Worm (Caenorhabditis elegans) whole organism, young adult: ENCODE results near the gene cutl-15.

Source experiments
- F22D6.2 ChIP-seq: sonication (generic microtip); optimal IDR thresholded peaks from 2 replicates; lab custom pipeline; 2016; ENCODE audit warnings: mild to moderate bottlenecking, missing genetic modification characterization, missing compliant biosample characterization
- F23B12.7 ChIP-seq: sonication (generic microtip); optimal IDR thresholded peaks from 2 replicates; lab custom pipeline; 2017; ENCODE audit warnings: missing genetic modification characterization, mild to moderate bottlenecking, missing compliant biosample characterization, antibody characterized with exemption, moderate library complexity; ENCODE audit not compliant: insufficient read depth
- F49E8.2 ChIP-seq: sonication (generic microtip); optimal IDR thresholded peaks from 3 replicates; lab custom pipeline; 2017; ENCODE audit warnings: missing genetic modification characterization, mild to moderate bottlenecking, missing compliant biosample characterization, antibody characterized with exemption, moderate library complexity; ENCODE audit not compliant: insufficient read depth
- F52B5.7 ChIP-seq: sonication (generic microtip); optimal IDR thresholded peaks from 2 replicates; lab custom pipeline; 2016; ENCODE audit warnings: mild to moderate bottlenecking, missing genetic modification characterization, missing compliant biosample characterization
- F55B11.4 ChIP-seq: sonication (generic microtip); optimal IDR thresholded peaks from 2 replicates; lab custom pipeline; 2016; ENCODE audit warnings: missing compliant biosample characterization, missing genetic modification characterization, borderline replicate concordance; ENCODE audit not compliant: insufficient read depth
- F57A8.1 ChIP-seq: fragments of 200-800 bp; sonication (Bioruptor generic); optimal IDR thresholded peaks from 2 replicates; lab custom pipeline; 2018; ENCODE audit warnings: mild to moderate bottlenecking, missing genetic modification characterization, moderate library complexity, missing compliant biosample characterization
- F57C9.4 ChIP-seq: sonication (generic microtip); optimal IDR thresholded peaks from 2 replicates; lab custom pipeline; 2017; ENCODE audit warnings: mild to moderate bottlenecking, missing genetic modification characterization, missing compliant biosample characterization
- T26A5.8 ChIP-seq: sonication (generic microtip); optimal IDR thresholded peaks from 2 replicates; lab custom pipeline; 2016; ENCODE audit warnings: missing genetic modification characterization, missing compliant biosample characterization
- Y53F4B.3 ChIP-seq: fragments of 200-800 bp; sonication (Bioruptor generic); IDR thresholded peaks from 2 replicates; pipeline ENCODE4 v1.3.6; 2022; ENCODE audit warnings: missing genetic modification reagents, missing genetic modification characterization, missing compliant biosample characterization
- Y56A3A.18 ChIP-seq: fragments of 200-800 bp; sonication (Bioruptor generic); IDR thresholded peaks from 2 replicates; pipeline ENCODE4 v1.3.6; 2022; ENCODE audit warnings: missing genetic modification reagents, missing genetic modification characterization, missing compliant biosample characterization
- Y67H2A.10 ChIP-seq: fragments of 200-800 bp; sonication (Bioruptor generic); conservative IDR thresholded peaks from 2 replicates; pipeline ENCODE4 v1.3.6; 2022; ENCODE audit warnings: missing genetic modification reagents, missing genetic modification characterization, missing compliant biosample characterization
- Y79H2A.3 ChIP-seq: fragments of 200-800 bp; sonication (Bioruptor generic); conservative IDR thresholded peaks from 2 replicates; pipeline ENCODE4 v1.3.6; 2022; ENCODE audit warnings: missing genetic modification reagents, missing genetic modification characterization, missing compliant biosample characterization
- atf-7 ChIP-seq: sonication (generic microtip); optimal IDR thresholded peaks from 2 replicates; lab custom pipeline; 2017; ENCODE audit warnings: mild to moderate bottlenecking, missing genetic modification characterization, missing compliant biosample characterization
- bed-1 ChIP-seq: fragments of 200-800 bp; sonication (Bioruptor generic); IDR thresholded peaks from 2 replicates; pipeline ENCODE4 v1.3.6; 2022; ENCODE audit warnings: missing genetic modification reagents, missing genetic modification characterization, missing compliant biosample characterization
- ceh-100 ChIP-seq: fragments of 200-800 bp; sonication (Bioruptor generic); IDR thresholded peaks from 2 replicates; pipeline ENCODE4 v1.3.6; 2022; ENCODE audit warnings: missing genetic modification reagents, missing genetic modification characterization, missing compliant biosample characterization
- ceh-79 ChIP-seq: sonication (generic microtip); optimal IDR thresholded peaks from 2 replicates; lab custom pipeline; 2017; ENCODE audit warnings: mild to moderate bottlenecking, missing genetic modification characterization, missing compliant biosample characterization
- chd-7 ChIP-seq: sonication (generic microtip); optimal IDR thresholded peaks from 2 replicates; lab custom pipeline; 2016; ENCODE audit warnings: mild to moderate bottlenecking, missing genetic modification characterization, moderate library complexity, missing compliant biosample characterization
- dox-1 ChIP-seq: fragments of 200-800 bp; sonication (Bioruptor generic); IDR thresholded peaks from 2 replicates; pipeline ENCODE4 v1.3.6; 2022; ENCODE audit warnings: missing genetic modification reagents, missing genetic modification characterization, missing compliant biosample characterization
- dpff-1 ChIP-seq: sonication (generic microtip); optimal IDR thresholded peaks from 2 replicates; lab custom pipeline; 2017; ENCODE audit warnings: mild to moderate bottlenecking, missing genetic modification characterization, missing compliant biosample characterization
- efl-1 ChIP-seq: fragments of 150-350 bp; optimal IDR thresholded peaks from 2 replicates; lab custom pipeline; 2014; ENCODE audit warnings: missing biosample characterization, missing genetic modification reagents, missing genetic modification characterization
- egl-18 ChIP-seq: fragments of 200-800 bp; sonication (Bioruptor generic); IDR thresholded peaks from 2 replicates; pipeline ENCODE4 v1.3.6; 2022; ENCODE audit warnings: missing genetic modification reagents, missing genetic modification characterization, missing compliant biosample characterization
- fkh-3 ChIP-seq: sonication (generic microtip); optimal IDR thresholded peaks from 2 replicates; lab custom pipeline; 2016; ENCODE audit warnings: mild to moderate bottlenecking, missing genetic modification characterization, missing compliant biosample characterization
- gei-17 ChIP-seq: fragments of 200-800 bp; sonication (Bioruptor generic); optimal IDR thresholded peaks from 2 replicates; lab custom pipeline; 2018; ENCODE audit warnings: mild to moderate bottlenecking, missing genetic modification characterization, missing compliant biosample characterization
- hlh-12 ChIP-seq: sonication (generic microtip); optimal IDR thresholded peaks from 2 replicates; lab custom pipeline; 2016; ENCODE audit warnings: missing genetic modification characterization, missing compliant biosample characterization
- hlh-26 ChIP-seq: fragments of 200-800 bp; sonication (Bioruptor generic); conservative IDR thresholded peaks from 2 replicates; pipeline ENCODE4 v1.3.6; 2022; ENCODE audit warnings: missing genetic modification reagents, missing genetic modification characterization, missing compliant biosample characterization
- hrde-1 ChIP-seq: sonication (generic microtip); optimal IDR thresholded peaks from 2 replicates; lab custom pipeline; 2016; ENCODE audit warnings: missing genetic modification characterization, mild to moderate bottlenecking, missing compliant biosample characterization, moderate library complexity, missing genotype, missing genetic modification reagents, borderline replicate concordance
- let-607 ChIP-seq, 2 experiments: fragments of 200-800 bp in 1 of 2; sonication (Bioruptor generic) in 1 of 2; sonication (generic microtip) in 1 of 2; optimal IDR thresholded peaks; 2 replicates each; lab custom pipeline; 2016 to 2018; ENCODE audit warnings: mild to moderate bottlenecking in 2 of 2, missing compliant biosample characterization in 2 of 2, missing genetic modification characterization in 2 of 2, moderate library complexity in 2 of 2, missing genotype in 1 of 2
- lin-35 ChIP-seq, 3 experiments: fragments of 150-350 bp in 2 of 3; sonication (generic microtip) in 1 of 3; optimal IDR thresholded peaks; 2 replicates each; lab custom pipeline; 2014 to 2018; ENCODE audit warnings: missing biosample characterization in 3 of 3, missing genetic modification characterization in 3 of 3, missing genetic modification reagents in 3 of 3
- lsl-1 ChIP-seq: fragments of 200-800 bp; sonication (Bioruptor generic); optimal IDR thresholded peaks from 2 replicates; lab custom pipeline; 2018; ENCODE audit warnings: mild to moderate bottlenecking, missing genetic modification characterization, moderate library complexity, missing compliant biosample characterization
- madf-3 ChIP-seq: fragments of 200-800 bp; sonication (Bioruptor generic); IDR thresholded peaks from 2 replicates; pipeline ENCODE4 v1.3.6; 2022; ENCODE audit warnings: missing genetic modification reagents, missing genetic modification characterization, missing compliant biosample characterization
- madf-6 ChIP-seq: fragments of 200-800 bp; sonication (Bioruptor generic); IDR thresholded peaks from 2 replicates; pipeline ENCODE4 v1.3.6; 2022; ENCODE audit warnings: missing genetic modification reagents, missing genetic modification characterization, missing compliant biosample characterization
- nfyb-1 ChIP-seq: fragments of 200-800 bp; sonication (Bioruptor generic); IDR thresholded peaks from 2 replicates; pipeline ENCODE4 v1.3.6; 2022; ENCODE audit warnings: missing genetic modification reagents, missing genetic modification characterization, missing compliant biosample characterization
- nhr-120 ChIP-seq: fragments of 200-800 bp; sonication (Bioruptor generic); IDR thresholded peaks from 2 replicates; pipeline ENCODE4 v1.3.6; 2022; ENCODE audit warnings: missing genetic modification characterization, missing compliant biosample characterization
- nhr-80 ChIP-seq: sonication (generic microtip); optimal IDR thresholded peaks from 2 replicates; lab custom pipeline; 2016; ENCODE audit warnings: missing genetic modification characterization, missing compliant biosample characterization
- repo-1 ChIP-seq: sonication (generic microtip); optimal IDR thresholded peaks from 2 replicates; lab custom pipeline; 2017; ENCODE audit warnings: mild to moderate bottlenecking, missing genetic modification characterization, missing compliant biosample characterization
- rpc-1 ChIP-seq, 2 experiments: fragments of 150-350 bp in 1 of 2; sonication (generic microtip) in 1 of 2; optimal IDR thresholded peaks; 2 replicates each; lab custom pipeline; 2014 to 2018; ENCODE audit warnings: missing biosample characterization in 1 of 2, missing genetic modification characterization in 1 of 2, missing genetic modification reagents in 1 of 2, missing genotype in 1 of 2
- sdz-38 ChIP-seq: sonication (generic microtip); optimal IDR thresholded peaks from 2 replicates; lab custom pipeline; 2016; ENCODE audit warnings: missing genotype, missing genetic modification characterization, missing compliant biosample characterization
- sea-2 ChIP-seq: fragments of 200-800 bp; sonication (Bioruptor generic); IDR thresholded peaks from 2 replicates; pipeline ENCODE4 v1.3.6; 2022; ENCODE audit warnings: missing genetic modification characterization, missing compliant biosample characterization
- tbp1 ChIP-seq: fragments of 200-800 bp; sonication (Bioruptor generic); optimal IDR thresholded peaks from 2 replicates; lab custom pipeline; 2018; ENCODE audit warnings: mild to moderate bottlenecking, missing genetic modification characterization, missing compliant biosample characterization
- tbx-9 ChIP-seq: sonication (generic microtip); optimal IDR thresholded peaks from 2 replicates; lab custom pipeline; 2016; ENCODE audit warnings: borderline replicate concordance, missing genetic modification characterization, inconsistent platforms, missing compliant biosample characterization
- tlf-1 ChIP-seq: fragments of 200-800 bp; sonication (Bioruptor generic); optimal IDR thresholded peaks from 2 replicates; lab custom pipeline; 2018; ENCODE audit warnings: mild to moderate bottlenecking, missing genetic modification characterization, missing compliant biosample characterization
- unc-130 ChIP-seq: sonication (generic microtip); optimal IDR thresholded peaks from 2 replicates; lab custom pipeline; 2016; ENCODE audit warnings: missing genetic modification reagents, missing genetic modification characterization, missing compliant biosample characterization
- unc-62 ChIP-seq: fragments of 150-350 bp; optimal IDR thresholded peaks from 2 replicates; lab custom pipeline; 2014; ENCODE audit warnings: missing biosample characterization, missing genetic modification reagents, missing genetic modification characterization
- xnd-1 ChIP-seq: sonication (generic microtip); optimal IDR thresholded peaks from 2 replicates; lab custom pipeline; 2016; ENCODE audit warnings: missing genotype, missing genetic modification reagents, missing genetic modification characterization, missing compliant biosample characterization
- zim-3 ChIP-seq: sonication (generic microtip); optimal IDR thresholded peaks from 2 replicates; lab custom pipeline; 2017; ENCODE audit warnings: mild to moderate bottlenecking, missing genetic modification characterization, moderate library complexity, missing compliant biosample characterization
- ztf-18 ChIP-seq: sonication (generic microtip); optimal IDR thresholded peaks from 2 replicates; lab custom pipeline; 2016; ENCODE audit warnings: missing genotype, mild to moderate bottlenecking, missing genetic modification characterization, missing compliant biosample characterization
- ztf-25 ChIP-seq: fragments of 200-800 bp; sonication (Bioruptor generic); IDR thresholded peaks from 2 replicates; pipeline ENCODE4 v1.3.6; 2022; ENCODE audit warnings: missing genetic modification reagents, missing genetic modification characterization, missing compliant biosample characterization

The cutl-15 gene

DNA sequence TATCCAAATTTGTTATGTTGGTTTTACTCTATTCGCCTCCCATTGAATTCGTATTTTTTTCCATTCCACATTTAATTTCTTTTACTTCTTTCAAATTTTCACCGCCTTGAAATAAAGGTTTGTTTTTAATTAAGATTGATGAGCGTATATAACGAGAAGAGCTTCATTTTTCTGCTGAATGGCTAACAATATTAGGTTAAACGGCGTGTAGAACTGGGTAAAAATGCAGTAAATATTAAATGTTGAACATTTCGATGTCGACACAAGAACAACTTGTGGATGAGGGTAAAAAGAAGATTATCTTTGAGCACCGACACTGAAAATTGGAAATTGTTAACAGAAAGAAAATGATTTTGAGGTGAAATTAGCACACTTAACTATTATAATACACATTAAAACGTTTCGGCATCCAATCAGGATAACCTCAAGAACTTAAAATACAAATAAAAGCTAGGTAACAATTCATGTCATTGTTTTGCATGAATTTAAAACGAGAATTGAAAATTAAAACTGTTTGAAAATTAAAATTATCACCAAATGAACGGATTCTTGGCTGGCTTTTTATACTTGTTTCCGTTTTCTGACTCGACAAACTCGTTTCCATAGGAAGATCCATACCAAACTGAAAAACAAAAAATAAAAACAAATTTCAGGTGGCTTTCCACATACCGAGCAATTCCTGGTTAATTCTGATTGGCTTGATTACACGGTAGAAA, 8.4 kb downstream of the cutl-15 start (continued):
- TF ChIP-seq ceh-100 (GFP tag; lab: Robert Waterston, UW) (0 out of 2 replicates have a peak, but pooled peaks have one; percentile 30), tbx-9 (tag; lab: Kevin White, UChicago) (no peak), Y53F4B.3 (GFP tag; lab: Robert Waterston, UW) (no peak), hlh-26 (GFP tag; lab: Robert Waterston, UW) (no peak), nhr-120 (no peak), F55B11.4 (tag; lab: Kevin White, UChicago) (no peak), tlf-1 (GFP tag; lab: Kevin White, UChicago) (no peak), hlh-12 (tag; lab: Kevin White, UChicago) (no peak), dpff-1 (tag; lab: Kevin White, UChicago) (peak; percentile 43), xnd-1 (tag; lab: Kevin White, UChicago) (peak; percentile 24), F52B5.7 (tag; lab: Kevin White, UChicago) (peak; percentile 50), unc-130 (GFP tag; lab: Kevin White, UChicago) (peak; percentile 32), bed-1 (GFP tag; lab: Robert Waterston, UW) (no peak), efl-1 (no peak), egl-18 (GFP tag; lab: Robert Waterston, UW) (no peak), tbp1 (GFP tag; lab: Kevin White, UChicago) (peak; percentile 30), dox-1 (GFP tag; lab: Robert Waterston, UW) (no peak), nhr-80 (no peak), fkh-3 (no peak), let-607 (tag; optimal IDR thresholded peaks at IDR 0.05; lab: Kevin White, UChicago) (no peak), ztf-25 (no peak), unc-62 (GFP tag; lab: Kevin White, UChicago) (no peak), F23B12.7 (no peak), T26A5.8 (no peak), hrde-1 (tag; lab: Kevin White, UChicago) (peak; percentile 84), Y56A3A.18 (peak; percentile 68; the same call in 1 of the 2 replicates), lsl-1 (GFP tag; lab: Kevin White, UChicago) (peak; percentile 2), Y67H2A.10 (GFP tag; lab: Robert Waterston, UW) (no peak), lin-35 (GFP tag; optimal IDR thresholded peaks at IDR 0.05; lab: Kevin White, UChicago) (no peak), Y79H2A.3 (peak; percentile 67; the same call in 1 of the 2 replicates), chd-7 (tag; lab: Kevin White, UChicago) (peak; percentile 17), F57A8.1 (no peak), F57C9.4 (tag; lab: Kevin White, UChicago) (no peak), repo-1 (tag; lab: Kevin White, UChicago) (peak; percentile 9), atf-7 (tag; lab: Kevin White, UChicago) (peak; percentile 12), sea-2 (GFP tag; lab: Robert Waterston, UW) (no peak), sdz-38 (tag; lab: Kevin White, UChicago) (no peak), F49E8.2 (tag; lab: Kevin White, UChicago) (peak; percentile 54), gei-17 (GFP tag; lab: Kevin White, UChicago) (no peak), nfyb-1 (GFP tag; lab: Robert Waterston, UW) (peak; percentile 62; the same call in 1 of the 2 replicates), F22D6.2 (no peak), zim-3 (tag; lab: Kevin White, UChicago) (no peak), rpc-1 (optimal IDR thresholded peaks at IDR 0.05; lab: Kevin White, UChicago) (no peak), rpc-1 (tag; optimal IDR thresholded peaks at IDR 0.05; lab: Kevin White, UChicago) (no peak), madf-6 (GFP tag; lab: Robert Waterston, UW) (peak; percentile 62), ztf-18 (no peak), madf-3 (GFP tag; lab: Robert Waterston, UW) (0 out of 2 replicates have a peak, but pooled peaks have one; percentile 22), ceh-79 (no peak)
